Fruit fly (Drosophila melanogaster) Kc167 (cell line): ENCODE data around the gene Set8.

Experiments
- Myc ChIP-seq: fragments of >200 bp; optimal IDR thresholded peaks from 2 replicates; lab custom pipeline; 2017; ENCODE audit warnings: missing external identifiers
- Sin3A ChIP-seq: fragments of >200 bp; optimal IDR thresholded peaks from 2 replicates; lab custom pipeline; 2018; ENCODE audit warnings: missing external identifiers
- h ChIP-seq: fragments of >200 bp; optimal IDR thresholded peaks from 3 replicates; lab custom pipeline; 2018; ENCODE audit warnings: missing external identifiers
- insv ChIP-seq: fragments of >200 bp; optimal IDR thresholded peaks from 3 replicates; lab custom pipeline; 2018; ENCODE audit warnings: missing external identifiers
- psq ChIP-seq: fragments of >200 bp; optimal IDR thresholded peaks from 2 replicates; lab custom pipeline; 2017; ENCODE audit warnings: missing external identifiers
- ttk ChIP-seq: sonication (Bioruptor generic); optimal IDR thresholded peaks from 2 replicates; lab custom pipeline; 2017; ENCODE audit warnings: missing external identifiers

DNA sequence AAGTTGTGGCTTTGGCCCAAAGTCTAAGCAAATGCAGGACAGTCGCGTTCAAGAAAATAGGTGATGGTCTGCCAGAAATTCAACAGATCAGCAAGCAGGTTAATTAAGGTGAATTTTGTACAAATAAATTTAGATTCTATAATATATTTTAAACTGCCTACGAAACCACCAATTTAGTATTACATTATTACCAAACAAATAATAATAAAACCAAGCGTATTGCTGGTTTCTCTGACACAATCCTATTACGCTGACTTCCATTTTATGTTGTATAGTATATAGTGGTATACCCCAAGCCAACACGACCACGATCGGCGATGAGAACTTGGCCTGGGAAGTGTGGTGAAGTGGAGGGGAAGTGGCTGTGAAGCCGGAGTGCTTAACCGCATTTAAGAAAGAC, 24.4 kb upstream of the Set8 start:
- TF ChIP-seq Myc (lab: Kevin White, UChicago) (no peak), psq (no peak), Sin3A (lab: Kevin White, UChicago) (no peak), ttk (lab: Kevin White, UChicago) (no peak), h (lab: Kevin White, UChicago) (no peak), insv (lab: Kevin White, UChicago) (no peak)
